Fruit fly (Drosophila melanogaster) whole organism, embryonic: ENCODE results near the gene CG7912.
A peak's percentile ranks its signal among the peaks of the same experiment; 100 is the strongest.

ENCODE experiments used
- Adf1 ChIP-seq: fragments of 200-800 bp; sonication (Bioruptor generic); IDR thresholded peaks from 2 replicates; pipeline ENCODE4 v1.3.6; 2022; ENCODE audit warnings: missing biosample characterization, missing genetic modification characterization
- Aef1 ChIP-seq: fragments of 200-800 bp; sonication (Bioruptor generic); IDR thresholded peaks from 3 replicates; pipeline ENCODE4 v1.3.6; 2022; ENCODE audit warnings: missing biosample characterization, missing genetic modification characterization
- Atf6 ChIP-seq: fragments of 200-800 bp; sonication (Bioruptor generic); IDR thresholded peaks from 2 replicates; pipeline ENCODE4 v1.3.6; 2022; ENCODE audit warnings: missing biosample characterization, missing genetic modification characterization
- CG1024 ChIP-seq: fragments of 200-800 bp; sonication (Bioruptor generic); IDR thresholded peaks from 2 replicates; pipeline ENCODE4 v1.3.6; 2022; ENCODE audit warnings: missing biosample characterization, missing genetic modification characterization
- CG11696 ChIP-seq: fragments of 200-800 bp; sonication (Bioruptor generic); IDR thresholded peaks from 2 replicates; pipeline ENCODE4 v1.3.6; 2022; ENCODE audit warnings: missing biosample characterization, missing genetic modification characterization
- CG12236 ChIP-seq: fragments of 200-800 bp; sonication (Bioruptor generic); optimal IDR thresholded peaks from 2 replicates; lab custom pipeline; 2016; ENCODE audit warnings: missing biosample characterization, missing genetic modification characterization
- CG13624 ChIP-seq: fragments of 200-800 bp; sonication (Bioruptor generic); optimal IDR thresholded peaks from 2 replicates; lab custom pipeline; 2016; ENCODE audit warnings: missing biosample characterization, missing genetic modification characterization
- CG14667 ChIP-seq: fragments of 200-800 bp; sonication (Bioruptor generic); IDR thresholded peaks from 2 replicates; pipeline ENCODE4 v1.3.6; 2022; ENCODE audit warnings: missing biosample characterization, missing genetic modification characterization
- CG15514 ChIP-seq: fragments of 200-800 bp; sonication (Bioruptor generic); optimal IDR thresholded peaks from 3 replicates; lab custom pipeline; 2017; ENCODE audit warnings: missing biosample characterization, missing genetic modification characterization, mild to moderate bottlenecking, moderate library complexity, missing genetic modification reagents
- CG1647 ChIP-seq: fragments of 200-800 bp; sonication (Bioruptor generic); optimal IDR thresholded peaks from 3 replicates; lab custom pipeline; 2016; ENCODE audit warnings: missing biosample characterization, missing genetic modification characterization
- CG17612 ChIP-seq: fragments of 200-800 bp; sonication (Bioruptor generic); IDR thresholded peaks from 2 replicates; pipeline ENCODE4 v1.3.6; 2022; ENCODE audit warnings: missing biosample characterization, missing genetic modification characterization
- CG1792 ChIP-seq: fragments of 200-800 bp; sonication (Bioruptor generic); optimal IDR thresholded peaks from 2 replicates; lab custom pipeline; 2016; ENCODE audit warnings: missing biosample characterization, missing genetic modification characterization
- CG1832 ChIP-seq: fragments of 200-800 bp; sonication (Bioruptor generic); optimal IDR thresholded peaks from 2 replicates; lab custom pipeline; 2017; ENCODE audit warnings: missing biosample characterization, mild to moderate bottlenecking, missing genetic modification characterization, inconsistent platforms
- CG18619 ChIP-seq: fragments of 200-800 bp; sonication (Bioruptor generic); optimal IDR thresholded peaks from 3 replicates; lab custom pipeline; 2017; ENCODE audit warnings: missing biosample characterization, mild to moderate bottlenecking, missing genetic modification characterization
- CG31388 ChIP-seq: fragments of 200-800 bp; sonication (Bioruptor generic); optimal IDR thresholded peaks from 2 replicates; lab custom pipeline; 2016; ENCODE audit warnings: missing biosample characterization, missing genetic modification characterization
- CG3281 ChIP-seq: fragments of 200-800 bp; sonication (Bioruptor generic); optimal IDR thresholded peaks from 3 replicates; lab custom pipeline; 2017; ENCODE audit warnings: missing biosample characterization, mild to moderate bottlenecking, missing genetic modification characterization
- CG3726 ChIP-seq: fragments of 200-800 bp; sonication (Bioruptor generic); IDR thresholded peaks from 3 replicates; pipeline ENCODE4, ENCODE4 v1.3.6; 2022; ENCODE audit warnings: missing biosample characterization, missing genetic modification characterization
- CG3995 ChIP-seq: fragments of 200-800 bp; sonication (Bioruptor generic); optimal IDR thresholded peaks from 3 replicates; lab custom pipeline; 2016; ENCODE audit warnings: missing biosample characterization, missing genetic modification characterization
- CG4328 ChIP-seq: fragments of 200-800 bp; sonication (Bioruptor generic); optimal IDR thresholded peaks from 3 replicates; lab custom pipeline; 2017; ENCODE audit warnings: missing biosample characterization, missing genetic modification reagents, missing genetic modification characterization
- CG4707 ChIP-seq: fragments of 200-800 bp; sonication (Bioruptor generic); optimal IDR thresholded peaks from 2 replicates; lab custom pipeline; 2018; ENCODE audit warnings: missing biosample characterization, mild to moderate bottlenecking, missing genetic modification characterization, moderate library complexity
- CG6654 ChIP-seq: fragments of 200-800 bp; sonication (Bioruptor generic); optimal IDR thresholded peaks from 2 replicates; lab custom pipeline; 2017; ENCODE audit warnings: missing biosample characterization, mild to moderate bottlenecking, missing genetic modification characterization
- CG7745 ChIP-seq: fragments of 200-800 bp; sonication (Bioruptor generic); optimal IDR thresholded peaks from 2 replicates; lab custom pipeline; 2018; ENCODE audit warnings: missing biosample characterization, mild to moderate bottlenecking, missing genetic modification characterization, moderate library complexity
- CG7786 ChIP-seq: fragments of 200-800 bp; sonication (Bioruptor generic); optimal IDR thresholded peaks from 2 replicates; lab custom pipeline; 2016; ENCODE audit warnings: missing biosample characterization, missing genetic modification characterization
- CG7963 ChIP-seq: fragments of 200-800 bp; sonication (Bioruptor generic); IDR thresholded peaks from 3 replicates; pipeline ENCODE4 v1.3.6; 2022; ENCODE audit warnings: missing biosample characterization, missing genetic modification characterization; ENCODE audit not compliant: partially characterized antibody
- CG9215 ChIP-seq: fragments of 200-800 bp; sonication (Bioruptor generic); IDR thresholded peaks from 2 replicates; pipeline ENCODE4 v1.3.6; 2022; ENCODE audit warnings: missing biosample characterization, missing genetic modification characterization
- CG9727 ChIP-seq: fragments of 200-800 bp; sonication (Bioruptor generic); optimal IDR thresholded peaks from 3 replicates; lab custom pipeline; 2017; ENCODE audit warnings: missing biosample characterization, mild to moderate bottlenecking, missing genetic modification characterization
- Doc2 ChIP-seq: fragments of 200-800 bp; sonication (Bioruptor generic); IDR thresholded peaks from 2 replicates; pipeline ENCODE4 v1.3.6; 2022; ENCODE audit warnings: missing biosample characterization, missing genetic modification characterization
- HLH3B ChIP-seq: fragments of 200-800 bp; sonication (Bioruptor generic); IDR thresholded peaks from 2 replicates; pipeline ENCODE4 v1.3.6; 2022; ENCODE audit warnings: missing biosample characterization, missing genetic modification characterization
- Hr39 ChIP-seq: fragments of >200 bp; optimal IDR thresholded peaks from 2 replicates; lab custom pipeline; 2017
- Lpt ChIP-seq: fragments of >200 bp; optimal IDR thresholded peaks from 2 replicates; lab custom pipeline; 2018; ENCODE audit warnings: missing biosample characterization, missing genetic modification characterization
- Nf-YB ChIP-seq: fragments of 200-800 bp; sonication (Bioruptor generic); optimal IDR thresholded peaks from 3 replicates; lab custom pipeline; 2019; ENCODE audit warnings: missing biosample characterization, mild to moderate bottlenecking, missing genetic modification characterization, moderate library complexity
- Poxn ChIP-seq: fragments of 200-800 bp; sonication (Bioruptor generic); IDR thresholded peaks from 2 replicates; pipeline ENCODE4 v1.3.6; 2022; ENCODE audit warnings: missing biosample characterization, missing genetic modification characterization
- Xrp1 ChIP-seq: fragments of 200-800 bp; sonication (Bioruptor generic); IDR thresholded peaks from 2 replicates; pipeline ENCODE4 v1.3.6; 2022; ENCODE audit warnings: missing biosample characterization, missing genetic modification characterization
- ash1 ChIP-seq: fragments of 200-800 bp; sonication (Bioruptor generic); optimal IDR thresholded peaks from 2 replicates; lab custom pipeline; 2018; ENCODE audit warnings: missing biosample characterization, mild to moderate bottlenecking, missing genetic modification characterization
- bbx ChIP-seq: fragments of 200-800 bp; sonication (Bioruptor generic); IDR thresholded peaks from 2 replicates; pipeline ENCODE4 v1.3.6; 2022; ENCODE audit warnings: missing biosample characterization, missing genetic modification characterization; ENCODE audit not compliant: partially characterized antibody
- croc ChIP-seq: fragments of 200-800 bp; sonication (Bioruptor generic); conservative IDR thresholded peaks from 3 replicates; pipeline ENCODE4 v1.3.6; 2022; ENCODE audit warnings: missing biosample characterization, missing genetic modification characterization
- da ChIP-seq: fragments of 200-800 bp; sonication (Bioruptor generic); optimal IDR thresholded peaks from 2 replicates; lab custom pipeline; 2016; ENCODE audit warnings: missing biosample characterization, missing genetic modification characterization
- gce ChIP-seq: fragments of 200-800 bp; sonication (Bioruptor generic); IDR thresholded peaks from 3 replicates; pipeline ENCODE4 v1.3.6; 2022; ENCODE audit warnings: missing biosample characterization, missing genetic modification characterization
- klu ChIP-seq: fragments of 200-800 bp; sonication (Bioruptor generic); IDR thresholded peaks from 2 replicates; pipeline ENCODE4 v1.3.6; 2022; ENCODE audit warnings: missing biosample characterization, missing genetic modification characterization
- knrl ChIP-seq: fragments of 200-800 bp; sonication (Bioruptor generic); IDR thresholded peaks from 3 replicates; pipeline ENCODE4 v1.3.6; 2022; ENCODE audit warnings: missing biosample characterization, missing genetic modification characterization; ENCODE audit not compliant: partially characterized antibody
- lilli ChIP-seq: fragments of 200-800 bp; sonication (Bioruptor generic); optimal IDR thresholded peaks from 3 replicates; lab custom pipeline; 2016; ENCODE audit warnings: missing biosample characterization, missing genetic modification characterization
- nom ChIP-seq: fragments of 200-800 bp; sonication (Bioruptor generic); optimal IDR thresholded peaks from 2 replicates; lab custom pipeline; 2017; ENCODE audit warnings: missing biosample characterization, missing genetic modification characterization, mild to moderate bottlenecking, moderate library complexity, missing genetic modification reagents
- sens-2 ChIP-seq: fragments of 200-800 bp; sonication (Bioruptor generic); IDR thresholded peaks from 2 replicates; pipeline ENCODE4 v1.3.6; 2022; ENCODE audit warnings: missing biosample characterization, missing genetic modification characterization
- shn ChIP-seq: fragments of 200-800 bp; sonication (Bioruptor generic); optimal IDR thresholded peaks from 3 replicates; lab custom pipeline; 2016; ENCODE audit warnings: missing biosample characterization, missing genetic modification characterization
- sob ChIP-seq: fragments of 200-800 bp; sonication (Bioruptor generic); IDR thresholded peaks from 2 replicates; pipeline ENCODE4 v1.3.6; 2022; ENCODE audit warnings: missing biosample characterization, missing genetic modification characterization
- tap ChIP-seq: fragments of 200-800 bp; optimal IDR thresholded peaks from 3 replicates; lab custom pipeline; 2019; ENCODE audit warnings: missing biosample characterization, mild to moderate bottlenecking, missing genetic modification characterization, moderate library complexity
- tin ChIP-seq: fragments of 200-800 bp; sonication (Bioruptor generic); optimal IDR thresholded peaks from 3 replicates; lab custom pipeline; 2016; ENCODE audit warnings: missing biosample characterization, missing genetic modification characterization
- tio ChIP-seq: fragments of 200-800 bp; sonication (Bioruptor generic); optimal IDR thresholded peaks from 2 replicates; lab custom pipeline; 2017; ENCODE audit warnings: missing biosample characterization, missing genetic modification characterization, inconsistent platforms
- trh ChIP-seq: fragments of 200-800 bp; sonication (Bioruptor generic); optimal IDR thresholded peaks from 2 replicates; lab custom pipeline; 2016; ENCODE audit warnings: missing biosample characterization, missing genetic modification characterization
- zen ChIP-seq: fragments of 200-800 bp; sonication (Bioruptor generic); optimal IDR thresholded peaks from 3 replicates; lab custom pipeline; 2018; ENCODE audit warnings: missing biosample characterization, mild to moderate bottlenecking, missing genetic modification characterization, moderate library complexity
- zf30C ChIP-seq: fragments of 200-800 bp; sonication (Bioruptor generic); optimal IDR thresholded peaks from 3 replicates; lab custom pipeline; 2018; ENCODE audit warnings: missing biosample characterization, mild to moderate bottlenecking, missing genetic modification characterization

Gene CG7912

DNA sequence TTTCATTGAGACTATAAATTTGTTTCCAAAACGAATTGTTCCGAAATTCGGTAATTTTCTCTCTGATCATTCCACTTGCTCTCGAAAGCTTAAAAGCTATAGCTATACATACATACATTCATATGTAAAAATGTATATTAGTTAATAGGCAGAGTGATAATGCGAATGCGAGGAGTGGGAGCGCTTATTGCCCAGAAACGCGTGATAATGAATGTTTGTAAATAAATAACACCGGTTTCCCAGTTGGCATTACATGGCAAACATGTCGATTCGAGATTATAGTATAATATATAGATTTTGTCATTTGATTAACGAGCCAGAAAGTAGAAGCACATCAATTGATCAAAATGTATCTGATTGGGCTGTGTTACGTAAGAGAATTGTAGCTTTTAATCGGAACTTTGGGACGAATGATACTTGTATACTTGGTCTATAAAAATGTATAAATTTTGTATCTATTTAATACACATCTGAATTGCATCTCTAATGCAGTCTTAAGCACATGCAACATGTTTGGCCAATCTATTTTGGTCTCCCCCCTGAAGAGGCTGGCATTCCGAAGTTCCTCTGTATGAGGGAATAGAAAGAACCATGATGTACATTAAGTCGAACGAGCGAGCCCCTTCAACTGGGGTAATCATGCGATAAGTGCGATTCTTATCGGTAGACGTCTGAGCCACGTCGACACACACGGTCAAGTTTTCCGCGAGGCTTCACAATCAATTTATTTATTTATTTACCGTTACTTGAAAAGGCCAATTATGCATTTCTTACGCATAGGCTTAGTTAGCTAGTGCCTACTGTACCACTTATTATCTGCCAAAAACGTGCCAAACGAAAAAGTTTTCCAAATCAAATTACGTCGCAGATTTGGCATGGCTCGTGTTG, 3.9 kb upstream of the CG7912 start (continued):
- no peak for TF ChIP-seq bbx
- no peak for TF ChIP-seq sob (GFP tag; lab: Robert Waterston, UW)
- TF ChIP-seq knrl (GFP tag; lab: Robert Waterston, UW) = no peak
- no peak for TF ChIP-seq croc (GFP tag; lab: Robert Waterston, UW)
- TF ChIP-seq Hr39 (lab: Kevin White, UChicago) = no peak
- TF ChIP-seq tin (GFP tag; lab: Kevin White, UChicago) = no peak
- TF ChIP-seq CG3995 = no peak
- no peak for TF ChIP-seq Adf1
- no peak for TF ChIP-seq Lpt (GFP tag; lab: Kevin White, UChicago)
- no peak for TF ChIP-seq CG3726 (GFP tag; lab: Robert Waterston, UW)
- TF ChIP-seq CG1024 = no peak
- TF ChIP-seq nom (GFP tag; lab: Kevin White, UChicago) = no peak
- TF ChIP-seq CG12236 (GFP tag; lab: Kevin White, UChicago) = no peak
- no peak for TF ChIP-seq ash1
- no peak for TF ChIP-seq zen (tag; lab: Kevin White, UChicago)
- TF ChIP-seq sens-2 (GFP tag; lab: Robert Waterston, UW) = no peak
- no peak for TF ChIP-seq da
- TF ChIP-seq shn = no peak
- TF ChIP-seq gce = no peak
- TF ChIP-seq CG1832 (GFP tag; lab: Kevin White, UChicago) = no peak
- no peak for TF ChIP-seq Poxn (GFP tag; lab: Robert Waterston, UW)
- TF ChIP-seq trh (GFP tag; lab: Kevin White, UChicago) = no peak
- no peak for TF ChIP-seq CG7786 (GFP tag; lab: Kevin White, UChicago)
- TF ChIP-seq CG7745 (tag; lab: Kevin White, UChicago) = no peak
- peak; percentile 37 for TF ChIP-seq CG3281
- no peak for TF ChIP-seq Nf-YB (GFP tag; lab: Kevin White, UChicago)
- no peak for TF ChIP-seq Doc2 (GFP tag; lab: Robert Waterston, UW)
- TF ChIP-seq CG1792 (GFP tag; lab: Kevin White, UChicago) = no peak
- peak; percentile 27; the same call in 1 of the 2 replicates for TF ChIP-seq CG9215
- TF ChIP-seq CG6654 (GFP tag; lab: Kevin White, UChicago) = no peak
- no peak for TF ChIP-seq CG1647 (GFP tag; lab: Kevin White, UChicago)
- TF ChIP-seq CG18619 (GFP tag; lab: Kevin White, UChicago) = no peak
- no peak for TF ChIP-seq CG4707 (GFP tag; lab: Kevin White, UChicago)
- TF ChIP-seq CG9727 (GFP tag; lab: Kevin White, UChicago) = peak; percentile 28
- TF ChIP-seq tio = no peak
- TF ChIP-seq klu = no peak
- no peak for TF ChIP-seq CG7963 (GFP tag; lab: Robert Waterston, UW)
- TF ChIP-seq CG31388 (GFP tag; lab: Kevin White, UChicago) = no peak
- peak; percentile 38 for TF ChIP-seq CG15514
- no peak for TF ChIP-seq CG14667 (GFP tag; lab: Robert Waterston, UW)
- no peak for TF ChIP-seq tap
- peak; percentile 19 for TF ChIP-seq lilli (GFP tag; lab: Kevin White, UChicago)
- 0 out of 2 replicates have a peak, but pooled peaks have one; percentile 5 for TF ChIP-seq Xrp1 (GFP tag; lab: Robert Waterston, UW)
- no peak for TF ChIP-seq CG17612 (GFP tag; lab: Robert Waterston, UW)
- peak; percentile 54 for TF ChIP-seq Atf6 (GFP tag; lab: Robert Waterston, UW)
- no peak for TF ChIP-seq CG11696 (GFP tag; lab: Robert Waterston, UW)
- no peak for TF ChIP-seq HLH3B
- no peak for TF ChIP-seq zf30C (GFP tag; lab: Kevin White, UChicago)
- TF ChIP-seq CG13624 = peak; percentile 78
- no peak for TF ChIP-seq Aef1
- no peak for TF ChIP-seq CG4328 (GFP tag; lab: Kevin White, UChicago)
